Fruit fly (Drosophila melanogaster): ENCODE measurements around the gene CG9399.
A peak's percentile ranks its signal among the peaks of the same experiment; 100 is the strongest.

Gene CG9399

dm6 chr3R:9600558-9600959 lies 26.5 kb upstream of the CG9399 start (continued):
- TF ChIP-seq CG6765 (GFP tag; optimal IDR thresholded peaks at IDR 0.05) (peak; percentile 20), CG2889 (GFP tag; IDR thresholded peaks at IDR 0.05) (no peak), cad (GFP tag; optimal IDR thresholded peaks at IDR 0.05) (no peak), CG32532 (GFP tag; IDR thresholded peaks at IDR 0.05) (peak; percentile 57), oc (tag; optimal IDR thresholded peaks at IDR 0.05) (no peak), amos (GFP tag; IDR thresholded peaks at IDR 0.05; ENCODE audit: partially characterized antibody) (no peak), TFAM (GFP tag; optimal IDR thresholded peaks at IDR 0.05) (no peak), ftz-f1 (GFP tag; optimal IDR thresholded peaks at IDR 0.05) (no peak), hth (optimal IDR thresholded peaks at IDR 0.05) (no peak), mirr (GFP tag; optimal IDR thresholded peaks at IDR 0.05) (no peak), exex (tag; optimal IDR thresholded peaks at IDR 0.05) (peak; percentile 42), CG8388 (GFP tag; optimal IDR thresholded peaks at IDR 0.05) (peak; percentile 8), CG10274 (GFP tag; optimal IDR thresholded peaks at IDR 0.05) (peak; percentile 13), sens (GFP tag) (peak; percentile 72), sqz (GFP tag; optimal IDR thresholded peaks at IDR 0.05) (peak; percentile 27), D19A (tag; optimal IDR thresholded peaks at IDR 0.05) (peak; percentile 39), CG13624 (GFP tag; optimal IDR thresholded peaks at IDR 0.05) (peak; percentile 33), CG12744 (GFP tag; optimal IDR thresholded peaks at IDR 0.05) (no peak), NC2α (GFP tag; optimal IDR thresholded peaks at IDR 0.05) (no peak), Hand (GFP tag; optimal IDR thresholded peaks at IDR 0.05) (peak; percentile 57), H15 (GFP tag; IDR thresholded peaks at IDR 0.05) (no peak), kni (GFP tag; optimal IDR thresholded peaks at IDR 0.05) (no peak), CG11398 (GFP tag; optimal IDR thresholded peaks at IDR 0.05) (no peak), CG9932 (GFP tag; IDR thresholded peaks at IDR 0.05) (peak; percentile 66), CG8924 (tag; optimal IDR thresholded peaks at IDR 0.05) (peak; percentile 54), BtbVII (GFP tag; optimal IDR thresholded peaks at IDR 0.05) (peak; percentile 78), CG1233 (GFP tag; optimal IDR thresholded peaks at IDR 0.05) (peak; percentile 53), CG7928 (GFP tag; optimal IDR thresholded peaks at IDR 0.05) (peak; percentile 37), bowl (GFP tag; IDR thresholded peaks at IDR 0.05) (no peak), CG33557 (GFP tag; optimal IDR thresholded peaks at IDR 0.05) (peak; percentile 39), crol (GFP tag; IDR thresholded peaks at IDR 0.05) (0 out of 2 replicates have a peak, but pooled peaks have one; percentile 19), dan (GFP tag; IDR thresholded peaks at IDR 0.05) (no peak), CG3726 (GFP tag; IDR thresholded peaks at IDR 0.05) (no peak), pho (GFP tag; optimal IDR thresholded peaks at IDR 0.05) (peak; percentile 2), Xbp1 (GFP tag; optimal IDR thresholded peaks at IDR 0.05) (no peak), CG15696 (tag; optimal IDR thresholded peaks at IDR 0.05) (peak; percentile 52), al (GFP tag; IDR thresholded peaks at IDR 0.05) (peak; percentile 52; the same call in 1 of the 2 replicates), CG10654 (GFP tag; optimal IDR thresholded peaks at IDR 0.05) (no peak), Fer1 (GFP tag; optimal IDR thresholded peaks at IDR 0.05) (peak; percentile 68), CG3407 (GFP tag; optimal IDR thresholded peaks at IDR 0.05) (peak; percentile 37), NfI (GFP tag; optimal IDR thresholded peaks at IDR 0.05) (peak; percentile 2), CG14441 (GFP tag; IDR thresholded peaks at IDR 0.05) (peak; percentile 47; the same call in 1 of the 2 replicates), dysf (GFP tag; IDR thresholded peaks at IDR 0.05) (peak; percentile 68; the same call in 2 of the 3 replicates), kay (GFP tag; optimal IDR thresholded peaks at IDR 0.05) (peak; percentile 43), CG17612 (GFP tag; IDR thresholded peaks at IDR 0.05) (0 out of 2 replicates have a peak, but pooled peaks have one; percentile 12), CG17361 (GFP tag; IDR thresholded peaks at IDR 0.05) (peak; percentile 69), Oli (tag; optimal IDR thresholded peaks at IDR 0.05) (peak; percentile 32), CG6813 (GFP tag; optimal IDR thresholded peaks at IDR 0.05) (peak; percentile 39), slbo (GFP tag; IDR thresholded peaks at IDR 0.05) (peak; percentile 67), CG8478 (optimal IDR thresholded peaks at IDR 0.05) (no peak), CG11560 (tag; IDR thresholded peaks at IDR 0.05) (0 out of 3 replicates have a peak, but pooled peaks have one; percentile 18), Neu2 (GFP tag; optimal IDR thresholded peaks at IDR 0.05; ENCODE audit: borderline replicate concordance) (no peak)

Measured in whole organism, embryonic.